Worm (Caenorhabditis elegans): Measurements from ENCODE around the gene F38E9.1.
"Not testable (repeated sequence)": the region's sequence is repeated elsewhere in the genome, so short reads cannot be mapped to it uniquely, and the experiment has no call there.

DNA sequence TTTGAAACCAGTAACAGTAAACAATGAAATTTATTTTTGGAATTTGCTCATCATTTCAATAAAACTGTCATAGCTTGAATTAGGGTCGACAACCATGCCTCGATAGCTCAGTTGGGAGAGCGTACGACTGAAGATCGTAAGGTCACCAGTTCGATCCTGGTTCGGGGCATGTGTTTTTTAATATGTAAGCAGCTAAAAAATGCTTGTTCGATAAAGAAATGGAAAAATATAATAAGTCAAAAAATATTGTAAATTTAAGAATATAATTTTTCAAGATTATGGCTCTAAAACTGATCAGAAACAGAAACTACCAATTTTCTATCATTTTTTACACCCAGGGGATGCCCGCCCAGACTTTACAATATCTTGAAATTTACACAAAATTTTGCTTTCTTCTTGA lies 53.0 kb downstream of the F38E9.1 start:
- not testable (repeated sequence) for TF ChIP-seq ztf-11 (tag; optimal IDR thresholded peaks at IDR 0.05); egl-27 (tag; optimal IDR thresholded peaks at IDR 0.05); dpl-1 (GFP tag; optimal IDR thresholded peaks at IDR 0.05); skn-1 (tag; optimal IDR thresholded peaks at IDR 0.05); zag-1 (tag; optimal IDR thresholded peaks at IDR 0.05); snpc-4 (tag; optimal IDR thresholded peaks at IDR 0.05); hpl-2 (GFP tag; optimal IDR thresholded peaks at IDR 0.05); rnt-1 (tag; optimal IDR thresholded peaks at IDR 0.05); sox-4 (tag; optimal IDR thresholded peaks at IDR 0.05); sptf-1 (tag; optimal IDR thresholded peaks at IDR 0.05)
